Worm (Caenorhabditis elegans) whole organism, early embryonic: ENCODE data around the gene F10A3.11.

Experiments used
- B0310.2 ChIP-seq: sonication (generic microtip); optimal IDR thresholded peaks from 2 replicates; lab custom pipeline; 2016; ENCODE audit warnings: mild to moderate bottlenecking, missing genetic modification characterization, missing compliant biosample characterization
- ama-1 ChIP-seq: fragments of 150-350 bp; optimal IDR thresholded peaks from 2 replicates; lab custom pipeline; 2014
- ceh-13 ChIP-seq: fragments of 200-800 bp; sonication (Bioruptor generic); optimal IDR thresholded peaks from 2 replicates; lab custom pipeline; 2018; ENCODE audit warnings: mild to moderate bottlenecking, missing genetic modification characterization, missing compliant biosample characterization
- flt-1 ChIP-seq: fragments of 200-800 bp; sonication (Bioruptor generic); IDR thresholded peaks from 2 replicates; pipeline ENCODE4 v1.3.6; 2022; ENCODE audit warnings: missing genetic modification characterization, missing compliant biosample characterization
- hmbx-1 ChIP-seq: sonication (generic microtip); optimal IDR thresholded peaks from 2 replicates; lab custom pipeline; 2016; ENCODE audit warnings: mild to moderate bottlenecking, missing genetic modification characterization, missing compliant biosample characterization
- hmg-4 ChIP-seq: fragments of 200-800 bp; sonication (Bioruptor generic); optimal IDR thresholded peaks from 2 replicates; lab custom pipeline; 2018; ENCODE audit warnings: mild to moderate bottlenecking, missing genetic modification characterization, missing compliant biosample characterization
- hnd-1 ChIP-seq: sonication (generic microtip); optimal IDR thresholded peaks from 2 replicates; lab custom pipeline; 2016; ENCODE audit warnings: missing genetic modification characterization, missing compliant biosample characterization
- pes-1 ChIP-seq: fragments of 200-800 bp; sonication (Bioruptor generic); IDR thresholded peaks from 2 replicates; pipeline ENCODE4 v1.3.6; 2022; ENCODE audit warnings: missing genetic modification reagents, missing genetic modification characterization, missing compliant biosample characterization
- scrt-1 ChIP-seq: fragments of 200-800 bp; sonication (Bioruptor generic); IDR thresholded peaks from 2 replicates; pipeline ENCODE4 v1.3.6; 2022; ENCODE audit warnings: missing genetic modification characterization, missing compliant biosample characterization
- sea-1 ChIP-seq: fragments of 200-800 bp; sonication (Bioruptor generic); conservative IDR thresholded peaks from 2 replicates; pipeline ENCODE4 v1.3.6; 2022; ENCODE audit warnings: missing genetic modification characterization, missing compliant biosample characterization
- tbx-11 ChIP-seq: fragments of 200-800 bp; sonication (Bioruptor generic); IDR thresholded peaks from 2 replicates; pipeline ENCODE4 v1.3.6; 2022; ENCODE audit warnings: missing genetic modification characterization, missing compliant biosample characterization
- tbx-37 ChIP-seq: fragments of 200-800 bp; sonication (Bioruptor generic); conservative IDR thresholded peaks from 2 replicates; pipeline ENCODE4 v1.3.6; 2022; ENCODE audit warnings: missing genetic modification reagents, missing genetic modification characterization, missing compliant biosample characterization
- tra-4 ChIP-seq: sonication (generic microtip); optimal IDR thresholded peaks from 2 replicates; lab custom pipeline; 2017; ENCODE audit warnings: missing genetic modification characterization, missing compliant biosample characterization

DNA sequence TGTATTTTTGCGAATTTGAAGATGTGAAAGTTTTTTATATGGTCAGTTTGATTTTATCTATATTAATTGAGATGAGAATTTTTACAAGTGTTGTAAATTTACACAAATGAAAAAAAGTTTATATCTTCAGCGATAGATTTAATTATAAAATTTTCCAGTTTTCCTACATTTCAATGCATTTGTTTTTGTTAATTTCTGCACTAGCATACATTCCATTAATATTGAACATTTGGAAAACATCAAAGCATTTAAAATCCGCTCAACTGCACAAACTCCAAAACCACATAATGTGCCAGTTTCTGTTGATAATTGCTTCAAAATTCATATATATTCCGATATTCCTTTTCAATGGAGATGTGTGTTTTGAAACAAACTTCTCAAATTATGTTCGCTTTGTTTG, 20.4 kb downstream of the F10A3.11 start, which contains the start of gene srh-277:
- no peak for TF ChIP-seq tra-4 (tag; lab: Kevin White, UChicago)
- no peak for TF ChIP-seq hmbx-1
- no peak for TF ChIP-seq sea-1 (GFP tag; lab: Robert Waterston, UW)
- no peak for TF ChIP-seq hnd-1
- no peak for TF ChIP-seq tbx-11
- TF ChIP-seq ama-1 (lab: Kevin White, UChicago), result no peak
- TF ChIP-seq pes-1, result no peak
- TF ChIP-seq flt-1 (GFP tag; lab: Robert Waterston, UW), result no peak
- no peak for TF ChIP-seq ceh-13 (GFP tag; lab: Kevin White, UChicago)
- TF ChIP-seq B0310.2 (tag; lab: Kevin White, UChicago), result no peak
- TF ChIP-seq tbx-37 (GFP tag; lab: Robert Waterston, UW), result no peak
- TF ChIP-seq hmg-4 (GFP tag; lab: Kevin White, UChicago), result no peak
- TF ChIP-seq scrt-1 (GFP tag; lab: Robert Waterston, UW), result no peak
